Fruit fly (Drosophila melanogaster): ENCODE results near the gene Tgs1.
A peak's percentile ranks its signal among the peaks of the same experiment; 100 is the strongest.

Gene Tgs1

dm6 chr3R:18274328-18275098 lies 19.2 kb downstream of the Tgs1 start, which contains the start of the genes Vps39 and eIF1A (continued):
- TF ChIP-seq CG9437 (GFP tag; optimal IDR thresholded peaks at IDR 0.05) (no peak), mld (GFP tag; IDR thresholded peaks at IDR 0.05; ENCODE audit: partially characterized antibody) (peak; percentile 58; the same call in 1 of the 3 replicates), CG32767 (GFP tag; IDR thresholded peaks at IDR 0.05) (0 out of 2 replicates have a peak, but pooled peaks have one; percentile 9), CG3726 (GFP tag; IDR thresholded peaks at IDR 0.05) (no peak), H2.0 (GFP tag; IDR thresholded peaks at IDR 0.05) (no peak), Asciz (GFP tag; optimal IDR thresholded peaks at IDR 0.05) (no peak), slou (GFP tag; optimal IDR thresholded peaks at IDR 0.05) (peak; percentile 25), CG12104 (GFP tag; optimal IDR thresholded peaks at IDR 0.05) (no peak), hth (optimal IDR thresholded peaks at IDR 0.05) (no peak), shn (GFP tag; optimal IDR thresholded peaks at IDR 0.05) (no peak), trh (GFP tag; optimal IDR thresholded peaks at IDR 0.05) (no peak), CG15011 (GFP tag; optimal IDR thresholded peaks at IDR 0.05) (no peak), org-1 (GFP tag; optimal IDR thresholded peaks at IDR 0.05) (no peak), zfh2 (GFP tag; optimal IDR thresholded peaks at IDR 0.05) (peak; percentile 15), CG7372 (GFP tag; IDR thresholded peaks at IDR 0.05) (peak; percentile 53; the same call in 1 of the 2 replicates), Doc2 (GFP tag; IDR thresholded peaks at IDR 0.05) (no peak), aop (GFP tag; IDR thresholded peaks at IDR 0.05) (no peak), gt (GFP tag; IDR thresholded peaks at IDR 0.05) (no peak), D19B (GFP tag; optimal IDR thresholded peaks at IDR 0.05) (no peak), CG6689 (GFP tag; IDR thresholded peaks at IDR 0.05) (peak; percentile 37; the same call in 1 of the 2 replicates), Hand (GFP tag; optimal IDR thresholded peaks at IDR 0.05) (peak; percentile 14), CG12942 (GFP tag; optimal IDR thresholded peaks at IDR 0.05) (no peak), CG10979 (tag; optimal IDR thresholded peaks at IDR 0.05) (peak; percentile 30), Camta (GFP tag; optimal IDR thresholded peaks at IDR 0.05) (peak; percentile 31), CG6254 (GFP tag; optimal IDR thresholded peaks at IDR 0.05) (no peak), zfh1 (GFP tag; IDR thresholded peaks at IDR 0.05) (no peak), CG1647 (GFP tag; optimal IDR thresholded peaks at IDR 0.05) (no peak), Hmx (GFP tag; optimal IDR thresholded peaks at IDR 0.05) (no peak), CG34376 (GFP tag; optimal IDR thresholded peaks at IDR 0.05) (no peak), CG17328 (GFP tag; IDR thresholded peaks at IDR 0.05) (no peak), stc (GFP tag; IDR thresholded peaks at IDR 0.05) (no peak), bab2 (GFP tag; optimal IDR thresholded peaks at IDR 0.05) (peak; percentile 7), CG2712 (tag; optimal IDR thresholded peaks at IDR 0.05) (peak; percentile 67), stwl (tag; optimal IDR thresholded peaks at IDR 0.05) (peak; percentile 60), her (GFP tag; optimal IDR thresholded peaks at IDR 0.05) (no peak), run (tag; optimal IDR thresholded peaks at IDR 0.05) (no peak), HmgD (GFP tag; optimal IDR thresholded peaks at IDR 0.05) (no peak), CG12071 (GFP tag; optimal IDR thresholded peaks at IDR 0.05) (no peak), ttk (GFP tag; IDR thresholded peaks at IDR 0.05) (no peak), YL-1 (GFP tag; optimal IDR thresholded peaks at IDR 0.05) (peak; percentile 48), Jarid2 (GFP tag; optimal IDR thresholded peaks at IDR 0.05) (no peak), CG15073 (GFP tag; optimal IDR thresholded peaks at IDR 0.05) (no peak), sug (tag; optimal IDR thresholded peaks at IDR 0.05) (no peak), CG18476 (GFP tag; optimal IDR thresholded peaks at IDR 0.05) (peak; percentile 13), MESR4 (GFP tag; optimal IDR thresholded peaks at IDR 0.05) (peak; percentile 93), kay (GFP tag; optimal IDR thresholded peaks at IDR 0.05) (peak; percentile 1), CG10267 (tag; optimal IDR thresholded peaks at IDR 0.05) (peak; percentile 46), CG10431 (GFP tag; optimal IDR thresholded peaks at IDR 0.05) (no peak), CG14965 (GFP tag; optimal IDR thresholded peaks at IDR 0.05; ENCODE audit: borderline replicate concordance) (no peak), CG10321 (GFP tag; IDR thresholded peaks at IDR 0.05) (no peak)
